Fruit fly (Drosophila melanogaster): ENCODE results near the gene mtTFB1.

Gene mtTFB1

dm6 chr3L:11711789-11712188, 3.0 kb downstream of the mtTFB1 start (continued):
- TF ChIP-seq Fer1 (GFP tag; optimal IDR thresholded peaks at IDR 0.05) (no peak), fd64A (GFP tag; optimal IDR thresholded peaks at IDR 0.05) (no peak), vvl (GFP tag; IDR thresholded peaks at IDR 0.05) (peak; percentile 50; the same call in 1 of the 2 replicates), crp (GFP tag; optimal IDR thresholded peaks at IDR 0.05) (no peak), CG12769 (tag; optimal IDR thresholded peaks at IDR 0.05) (peak; percentile 57), CG10147 (GFP tag; optimal IDR thresholded peaks at IDR 0.05) (no peak), CG8944 (GFP tag; optimal IDR thresholded peaks at IDR 0.05) (no peak), Eip74EF (GFP tag; optimal IDR thresholded peaks at IDR 0.05) (peak in 1 of 2 experiments; percentile 11), Med (GFP tag) (peak; percentile 60), chinmo (GFP tag; IDR thresholded peaks at IDR 0.05; ENCODE audit: partially characterized antibody) (peak; percentile 47; the same call in 1 of the 4 replicates), Dip3 (GFP tag; optimal IDR thresholded peaks at IDR 0.05) (no peak), wek (GFP tag; optimal IDR thresholded peaks at IDR 0.05) (no peak), CG32772 (GFP tag; IDR thresholded peaks at IDR 0.05) (no peak), Rfx (GFP tag; IDR thresholded peaks at IDR 0.05) (peak; percentile 37; the same call in 1 of the 2 replicates), Bgb (GFP tag; IDR thresholded peaks at IDR 0.05; ENCODE audit: partially characterized antibody) (0 out of 2 replicates have a peak, but pooled peaks have one; percentile 9), zen2 (GFP tag; IDR thresholded peaks at IDR 0.05; ENCODE audit: partially characterized antibody) (no peak), CG10274 (GFP tag; optimal IDR thresholded peaks at IDR 0.05) (no peak), Usf (GFP tag; optimal IDR thresholded peaks at IDR 0.05) (no peak)

dm6 chr3L:11712839-11713238, 4.1 kb downstream of the mtTFB1 start:
- TF ChIP-seq lola (GFP tag; optimal IDR thresholded peaks at IDR 0.05): no peak
- TF ChIP-seq CG4328 (GFP tag; optimal IDR thresholded peaks at IDR 0.05): no peak
- peak; percentile 34 for TF ChIP-seq sens (GFP tag)
- TF ChIP-seq Dp (GFP tag; optimal IDR thresholded peaks at IDR 0.05): no peak
- no peak for TF ChIP-seq kay (GFP tag; optimal IDR thresholded peaks at IDR 0.05)
- TF ChIP-seq Hsf (GFP tag; optimal IDR thresholded peaks at IDR 0.05): no peak
- TF ChIP-seq gcm2 (GFP tag; optimal IDR thresholded peaks at IDR 0.05): no peak
- TF ChIP-seq slbo (GFP tag; IDR thresholded peaks at IDR 0.05): no peak

- TF ChIP-seq Dbx (GFP tag; IDR thresholded peaks at IDR 0.05) (0 out of 3 replicates have a peak, but pooled peaks have one; percentile 20), Sox102F (GFP tag; optimal IDR thresholded peaks at IDR 0.05) (no peak), NFAT (GFP tag; IDR thresholded peaks at IDR 0.05) (0 out of 2 replicates have a peak, but pooled peaks have one; percentile 43), CG10267 (tag; optimal IDR thresholded peaks at IDR 0.05) (no peak), Med (GFP tag) (peak; percentile 61), unc-4 (GFP tag; IDR thresholded peaks at IDR 0.05; ENCODE audit: partially characterized antibody) (no peak), Pdp1 (GFP tag; optimal IDR thresholded peaks at IDR 0.05) (no peak), Rfx (GFP tag; IDR thresholded peaks at IDR 0.05) (0 out of 2 replicates have a peak, but pooled peaks have one; percentile 5), CG1602 (GFP tag; optimal IDR thresholded peaks at IDR 0.05) (no peak), bsh (GFP tag; optimal IDR thresholded peaks at IDR 0.05) (no peak), CG13894 (tag; optimal IDR thresholded peaks at IDR 0.05) (peak; percentile 60), Deaf1 (tag; optimal IDR thresholded peaks at IDR 0.05) (peak; percentile 9), vvl (GFP tag; IDR thresholded peaks at IDR 0.05) (peak; percentile 48), scrt (GFP tag; optimal IDR thresholded peaks at IDR 0.05) (no peak), caup (GFP tag; optimal IDR thresholded peaks at IDR 0.05; ENCODE audit: severe bottlenecking) (peak; percentile 2), Jarid2 (GFP tag; optimal IDR thresholded peaks at IDR 0.05) (peak; percentile 40), CG4820 (GFP tag; optimal IDR thresholded peaks at IDR 0.05) (no peak), CG12769 (tag; optimal IDR thresholded peaks at IDR 0.05) (peak; percentile 86), ci (GFP tag; IDR thresholded peaks at IDR 0.05) (0 out of 3 replicates have a peak, but pooled peaks have one; percentile 40), en (GFP tag; optimal IDR thresholded peaks at IDR 0.05) (no peak), Gsc (GFP tag; IDR thresholded peaks at IDR 0.05) (no peak), CG2889 (GFP tag; IDR thresholded peaks at IDR 0.05) (no peak), sd (tag; optimal IDR thresholded peaks at IDR 0.05) (peak; percentile 32), CG17359 (tag; optimal IDR thresholded peaks at IDR 0.05) (no peak)
Measured at dm6 chr3L:11715187-11715586, 6.4 kb downstream of the mtTFB1 start, which contains the start of gene CG14132. Gene CG14132, minus strand, starts transcription at chr3L:11715285.

Measured in whole organism, embryonic.